Worm (Caenorhabditis elegans) whole organism, young adult: ENCODE data around the gene T16G1.6.

Experiments
- C06A6.2 ChIP-seq: fragments of 200-800 bp; sonication (Bioruptor generic); conservative IDR thresholded peaks from 2 replicates; pipeline ENCODE4 v1.3.6; 2022; ENCODE audit warnings: missing genetic modification characterization, missing compliant biosample characterization
- D2030.7 ChIP-seq: fragments of 200-800 bp; sonication (Bioruptor generic); IDR thresholded peaks from 2 replicates; pipeline ENCODE4 v1.3.6; 2022; ENCODE audit warnings: missing genetic modification reagents, missing genetic modification characterization, missing compliant biosample characterization
- F23B12.7 ChIP-seq: sonication (generic microtip); optimal IDR thresholded peaks from 2 replicates; lab custom pipeline; 2017; ENCODE audit warnings: missing genetic modification characterization, mild to moderate bottlenecking, missing compliant biosample characterization, antibody characterized with exemption, moderate library complexity; ENCODE audit not compliant: insufficient read depth
- F39B2.1 ChIP-seq: fragments of 200-800 bp; sonication (Bioruptor generic); IDR thresholded peaks from 2 replicates; pipeline ENCODE4 v1.3.6; 2022; ENCODE audit warnings: missing genetic modification reagents, missing genetic modification characterization, missing compliant biosample characterization
- F52B5.7 ChIP-seq: sonication (generic microtip); optimal IDR thresholded peaks from 2 replicates; lab custom pipeline; 2016; ENCODE audit warnings: mild to moderate bottlenecking, missing genetic modification characterization, missing compliant biosample characterization
- K11D2.4 ChIP-seq: fragments of 200-800 bp; sonication (Bioruptor generic); IDR thresholded peaks from 2 replicates; pipeline ENCODE4 v1.3.6; 2022; ENCODE audit warnings: missing genetic modification reagents, missing genetic modification characterization, missing compliant biosample characterization
- Y53F4B.3 ChIP-seq: fragments of 200-800 bp; sonication (Bioruptor generic); IDR thresholded peaks from 2 replicates; pipeline ENCODE4 v1.3.6; 2022; ENCODE audit warnings: missing genetic modification reagents, missing genetic modification characterization, missing compliant biosample characterization
- Y56A3A.18 ChIP-seq: fragments of 200-800 bp; sonication (Bioruptor generic); IDR thresholded peaks from 2 replicates; pipeline ENCODE4 v1.3.6; 2022; ENCODE audit warnings: missing genetic modification reagents, missing genetic modification characterization, missing compliant biosample characterization
- Y95B8A.8 ChIP-seq: fragments of 200-800 bp; sonication (Bioruptor generic); IDR thresholded peaks from 2 replicates; pipeline ENCODE4 v1.3.6; 2022; ENCODE audit warnings: missing genetic modification reagents, missing genetic modification characterization, missing compliant biosample characterization
- akir-1 ChIP-seq: fragments of 200-800 bp; sonication (Bioruptor generic); optimal IDR thresholded peaks from 2 replicates; lab custom pipeline; 2018; ENCODE audit warnings: mild to moderate bottlenecking, missing genetic modification characterization, moderate library complexity, missing compliant biosample characterization
- attf-3 ChIP-seq: fragments of 200-800 bp; sonication (Bioruptor generic); conservative IDR thresholded peaks from 2 replicates; pipeline ENCODE4 v1.3.6; 2022; ENCODE audit warnings: missing genetic modification reagents, missing genetic modification characterization, missing compliant biosample characterization
- attf-5 ChIP-seq: fragments of 200-800 bp; sonication (Bioruptor generic); optimal IDR thresholded peaks from 2 replicates; lab custom pipeline; 2018; ENCODE audit warnings: mild to moderate bottlenecking, missing genetic modification characterization, missing compliant biosample characterization
- ceh-27 ChIP-seq: fragments of 200-800 bp; sonication (Bioruptor generic); optimal IDR thresholded peaks from 2 replicates; lab custom pipeline; 2018; ENCODE audit warnings: mild to moderate bottlenecking, missing genetic modification characterization, moderate library complexity, missing compliant biosample characterization
- dox-1 ChIP-seq: fragments of 200-800 bp; sonication (Bioruptor generic); IDR thresholded peaks from 2 replicates; pipeline ENCODE4 v1.3.6; 2022; ENCODE audit warnings: missing genetic modification reagents, missing genetic modification characterization, missing compliant biosample characterization
- dpff-1 ChIP-seq: sonication (generic microtip); optimal IDR thresholded peaks from 2 replicates; lab custom pipeline; 2017; ENCODE audit warnings: mild to moderate bottlenecking, missing genetic modification characterization, missing compliant biosample characterization
- efl-1 ChIP-seq: fragments of 150-350 bp; optimal IDR thresholded peaks from 2 replicates; lab custom pipeline; 2014; ENCODE audit warnings: missing biosample characterization, missing genetic modification reagents, missing genetic modification characterization
- egl-44 ChIP-seq: fragments of 200-800 bp; sonication (Bioruptor generic); IDR thresholded peaks from 2 replicates; pipeline ENCODE4 v1.3.6; 2022; ENCODE audit warnings: missing genetic modification reagents, missing genetic modification characterization, missing compliant biosample characterization
- ekl-4 ChIP-seq: fragments of 200-800 bp; sonication (Bioruptor generic); IDR thresholded peaks from 2 replicates; pipeline ENCODE4 v1.3.6; 2022; ENCODE audit warnings: missing genetic modification reagents, missing genetic modification characterization, missing compliant biosample characterization
- ets-4 ChIP-seq: fragments of 200-800 bp; sonication (Bioruptor generic); optimal IDR thresholded peaks from 2 replicates; lab custom pipeline; 2018; ENCODE audit warnings: mild to moderate bottlenecking, missing genetic modification characterization, missing compliant biosample characterization
- hmg-1.2 ChIP-seq: fragments of 200-800 bp; sonication (Bioruptor generic); IDR thresholded peaks from 2 replicates; pipeline ENCODE4 v1.3.6; 2022; ENCODE audit warnings: missing genetic modification reagents, missing genetic modification characterization, missing compliant biosample characterization
- hrde-1 ChIP-seq: sonication (generic microtip); optimal IDR thresholded peaks from 2 replicates; lab custom pipeline; 2016; ENCODE audit warnings: missing genetic modification characterization, mild to moderate bottlenecking, missing compliant biosample characterization, moderate library complexity, missing genotype, missing genetic modification reagents, borderline replicate concordance
- hsf-1 ChIP-seq: fragments of 200-800 bp; sonication (Bioruptor generic); IDR thresholded peaks from 2 replicates; pipeline ENCODE4 v1.3.6; 2022; ENCODE audit warnings: missing genetic modification reagents, missing genetic modification characterization, missing compliant biosample characterization
- let-607 ChIP-seq, 2 experiments: fragments of 200-800 bp in 1 of 2; sonication (Bioruptor generic) in 1 of 2; sonication (generic microtip) in 1 of 2; optimal IDR thresholded peaks; 2 replicates each; lab custom pipeline; 2016 to 2018; ENCODE audit warnings: mild to moderate bottlenecking in 2 of 2, missing compliant biosample characterization in 2 of 2, missing genetic modification characterization in 2 of 2, moderate library complexity in 2 of 2, missing genotype in 1 of 2
- lin-26 ChIP-seq: fragments of 200-800 bp; sonication (Bioruptor generic); IDR thresholded peaks from 2 replicates; pipeline ENCODE4 v1.3.6; 2022; ENCODE audit warnings: missing genetic modification reagents, missing genetic modification characterization, missing compliant biosample characterization
- lsl-1 ChIP-seq: fragments of 200-800 bp; sonication (Bioruptor generic); optimal IDR thresholded peaks from 2 replicates; lab custom pipeline; 2018; ENCODE audit warnings: mild to moderate bottlenecking, missing genetic modification characterization, moderate library complexity, missing compliant biosample characterization
- mcd-1 ChIP-seq: fragments of 200-800 bp; sonication (Bioruptor generic); IDR thresholded peaks from 2 replicates; pipeline ENCODE4 v1.3.6; 2022; ENCODE audit warnings: missing genetic modification reagents, missing genetic modification characterization, missing compliant biosample characterization
- mel-28 ChIP-seq: sonication (generic microtip); optimal IDR thresholded peaks from 2 replicates; lab custom pipeline; 2016; ENCODE audit warnings: borderline replicate concordance, mild to moderate bottlenecking, missing genetic modification characterization, missing compliant biosample characterization
- nfya-2 ChIP-seq: fragments of 200-800 bp; sonication (Bioruptor generic); IDR thresholded peaks from 2 replicates; pipeline ENCODE4 v1.3.6; 2022; ENCODE audit warnings: missing genetic modification reagents, missing genetic modification characterization, missing compliant biosample characterization
- nfyb-1 ChIP-seq: fragments of 200-800 bp; sonication (Bioruptor generic); IDR thresholded peaks from 2 replicates; pipeline ENCODE4 v1.3.6; 2022; ENCODE audit warnings: missing genetic modification reagents, missing genetic modification characterization, missing compliant biosample characterization
- nhr-120 ChIP-seq: fragments of 200-800 bp; sonication (Bioruptor generic); IDR thresholded peaks from 2 replicates; pipeline ENCODE4 v1.3.6; 2022; ENCODE audit warnings: missing genetic modification characterization, missing compliant biosample characterization
- nhr-80 ChIP-seq: sonication (generic microtip); optimal IDR thresholded peaks from 2 replicates; lab custom pipeline; 2016; ENCODE audit warnings: missing genetic modification characterization, missing compliant biosample characterization
- rcor-1 ChIP-seq: fragments of 200-800 bp; sonication (Bioruptor generic); IDR thresholded peaks from 2 replicates; pipeline ENCODE4 v1.3.6; 2022; ENCODE audit warnings: missing genetic modification reagents, missing genetic modification characterization, missing compliant biosample characterization
- rec-8 ChIP-seq, 2 experiments: sonication (generic microtip); optimal IDR thresholded peaks; 2 replicates each; lab custom pipeline; 2016; ENCODE audit warnings: mild to moderate bottlenecking in 2 of 2, missing genetic modification characterization in 2 of 2, missing genetic modification reagents in 2 of 2, missing genotype in 2 of 2, missing biosample characterization in 1 of 2, missing compliant biosample characterization in 1 of 2, moderate library complexity in 1 of 2
- repo-1 ChIP-seq: sonication (generic microtip); optimal IDR thresholded peaks from 2 replicates; lab custom pipeline; 2017; ENCODE audit warnings: mild to moderate bottlenecking, missing genetic modification characterization, missing compliant biosample characterization
- snpc-4 ChIP-seq, 5 experiments: fragments of 150-350 bp in 1 of 5; sonication (generic microtip) in 4 of 5; optimal IDR thresholded peaks; 2 replicates each; lab custom pipeline; 2014 to 2018; ENCODE audit warnings: missing genetic modification characterization in 5 of 5, missing biosample characterization in 3 of 5, antibody characterized with exemption in 2 of 5, mild to moderate bottlenecking in 2 of 5, missing compliant biosample characterization in 2 of 5, missing genotype in 2 of 5, moderate library complexity in 2 of 5, missing genetic modification reagents in 1 of 5
- tbx-9 ChIP-seq: sonication (generic microtip); optimal IDR thresholded peaks from 2 replicates; lab custom pipeline; 2016; ENCODE audit warnings: borderline replicate concordance, missing genetic modification characterization, inconsistent platforms, missing compliant biosample characterization
- tlf-1 ChIP-seq: fragments of 200-800 bp; sonication (Bioruptor generic); optimal IDR thresholded peaks from 2 replicates; lab custom pipeline; 2018; ENCODE audit warnings: mild to moderate bottlenecking, missing genetic modification characterization, missing compliant biosample characterization
- ztf-28 ChIP-seq: fragments of 200-800 bp; sonication (Bioruptor generic); IDR thresholded peaks from 2 replicates; pipeline ENCODE4 v1.3.6; 2022; ENCODE audit warnings: missing genetic modification reagents, missing genetic modification characterization, missing compliant biosample characterization

The T16G1.6 gene

DNA sequence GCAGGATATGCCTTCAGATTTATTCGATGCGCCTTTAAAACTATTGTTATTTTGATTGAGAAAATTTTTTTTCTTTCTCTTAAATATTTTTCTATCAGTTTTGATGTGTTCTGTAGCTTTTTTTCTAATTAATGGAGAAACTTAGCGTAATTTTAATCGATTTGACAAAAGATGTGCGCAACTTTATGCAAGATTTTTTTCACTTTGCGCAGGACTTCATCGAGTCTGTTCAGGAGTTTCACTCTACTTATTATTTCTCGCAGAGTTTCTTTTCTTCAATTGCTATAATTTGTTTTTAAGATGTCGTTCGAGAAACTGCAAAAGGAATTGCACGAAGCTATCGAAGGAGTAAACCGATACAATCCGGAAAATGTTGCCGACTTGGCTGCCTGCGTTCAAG, 16.7 kb upstream of the T16G1.6 start, which contains the start of gene eif-3.K:
TSS of gene eif-3.K (plus strand) at position 301 of the 400 bp plus-strand sequence.
- no peak for TF ChIP-seq mel-28 (tag; lab: Kevin White, UChicago)
- no peak for TF ChIP-seq nfya-2 (GFP tag; lab: Robert Waterston, UW)

DNA sequence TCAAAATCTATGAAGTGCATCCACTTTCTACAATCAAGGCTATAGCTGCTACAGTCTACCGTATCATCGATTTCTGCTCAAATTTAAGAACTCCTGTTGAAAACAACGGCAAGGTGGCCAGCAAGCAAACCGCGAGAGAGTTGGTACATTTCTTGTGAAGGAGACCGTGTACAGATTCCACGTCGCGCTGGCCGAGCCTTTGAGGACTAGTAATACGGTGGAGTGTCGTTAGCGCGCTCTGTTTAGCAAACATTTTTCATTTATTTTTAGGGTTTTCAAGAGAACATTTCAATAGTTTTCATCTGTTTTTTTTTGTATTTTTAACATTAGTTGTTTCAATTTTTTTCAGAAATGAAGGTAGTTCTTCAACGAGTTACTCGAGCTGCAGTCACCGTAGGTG, 15.3 kb upstream of the T16G1.6 start, which contains the start of gene pqn-68:
TSS of gene pqn-68 (plus strand) at position 350 of the 400 bp plus-strand sequence.
- no peak for TF ChIP-seq nhr-120 (GFP tag; lab: Robert Waterston, UW)
- TF ChIP-seq nfyb-1 (GFP tag; lab: Robert Waterston, UW): 0 out of 2 replicates have a peak, but pooled peaks have one; percentile 22
- no peak for TF ChIP-seq rcor-1 (GFP tag; lab: Robert Waterston, UW)
- TF ChIP-seq let-607 (tag; optimal IDR thresholded peaks at IDR 0.05; lab: Kevin White, UChicago): peak; percentile 61 to 62
- no peak for TF ChIP-seq rec-8 (tag; optimal IDR thresholded peaks at IDR 0.05; lab: Kevin White, UChicago)
- no peak for TF ChIP-seq hsf-1
- TF ChIP-seq attf-3 (GFP tag; lab: Robert Waterston, UW): peak; percentile 91
- no peak for TF ChIP-seq mel-28 (tag; lab: Kevin White, UChicago)
- TF ChIP-seq mcd-1 (GFP tag; lab: Robert Waterston, UW): 0 out of 2 replicates have a peak, but pooled peaks have one; percentile 24
- no peak for TF ChIP-seq F52B5.7 (tag; lab: Kevin White, UChicago)
- no peak for TF ChIP-seq ekl-4 (GFP tag; lab: Robert Waterston, UW)
- TF ChIP-seq, all 124 proteins: peak for 4

DNA sequence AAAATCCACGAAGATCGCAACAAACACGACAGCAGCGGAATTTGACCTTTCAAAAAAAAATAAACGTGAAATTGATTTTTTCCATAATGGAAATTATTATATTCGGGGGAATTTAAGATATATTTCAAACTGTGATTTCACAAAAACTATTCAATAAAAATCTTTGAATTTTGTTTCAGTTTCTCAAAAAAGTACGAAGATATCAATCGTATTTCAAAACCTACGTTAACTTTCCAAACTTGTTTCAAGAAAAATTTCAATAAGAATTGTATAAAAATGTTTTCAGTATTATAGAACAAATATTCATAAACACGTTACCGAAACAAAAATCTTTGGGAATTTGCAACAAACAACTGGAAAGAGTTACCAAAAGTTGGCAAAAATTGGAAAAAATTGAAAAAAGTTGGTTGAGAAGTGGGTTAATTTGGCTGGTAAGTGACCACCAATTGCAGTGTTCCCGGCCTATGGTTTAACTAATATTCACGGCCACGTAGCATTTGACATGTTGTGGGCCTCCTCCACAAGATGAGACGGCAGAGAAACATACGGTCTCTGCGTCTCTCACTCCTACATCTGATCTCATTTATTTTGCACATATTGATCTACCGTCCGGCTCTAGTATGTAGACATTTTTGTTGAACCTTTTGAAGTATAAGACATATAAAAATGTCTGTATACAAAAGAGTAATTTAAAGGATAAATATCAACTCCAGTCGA, 14.0 kb upstream of the T16G1.6 start, which contains the start of the genes T16G1.9 and T16G1.18:
TSS of gene T16G1.9 (minus strand) at position 51 of the 717 bp plus-strand sequence.
TSS of gene T16G1.18 (plus strand) at position 493 of the 717 bp plus-strand sequence.
- TF ChIP-seq lin-26 (GFP tag; lab: Robert Waterston, UW) (no peak), ets-4 (GFP tag; lab: Kevin White, UChicago) (no peak), tlf-1 (GFP tag; lab: Kevin White, UChicago) (no peak), dpff-1 (tag; lab: Kevin White, UChicago) (no peak), let-607 (tag; optimal IDR thresholded peaks at IDR 0.05; lab: Kevin White, UChicago) (peak; percentile 86 to 92), ekl-4 (GFP tag; lab: Robert Waterston, UW) (no peak), ceh-27 (GFP tag; lab: Kevin White, UChicago) (no peak), Y53F4B.3 (GFP tag; lab: Robert Waterston, UW) (no peak), C06A6.2 (GFP tag; lab: Robert Waterston, UW) (no peak), mcd-1 (GFP tag; lab: Robert Waterston, UW) (peak; percentile 35; the same call in 1 of the 2 replicates), snpc-4 (GFP tag; optimal IDR thresholded peaks at IDR 0.05; lab: Kevin White, UChicago) (no peak), snpc-4 (tag; optimal IDR thresholded peaks at IDR 0.05; lab: Kevin White, UChicago) (peak in 1 of 4 experiments; percentile 33), Y95B8A.8 (no peak), efl-1 (GFP tag; lab: Kevin White, UChicago) (peak; percentile 19), F39B2.1 (GFP tag; lab: Robert Waterston, UW) (no peak), egl-44 (GFP tag; lab: Robert Waterston, UW) (no peak), tbx-9 (tag; lab: Kevin White, UChicago) (no peak), D2030.7 (GFP tag; lab: Robert Waterston, UW) (no peak), nhr-80 (tag; lab: Kevin White, UChicago) (peak; percentile 51), F23B12.7 (tag; lab: Kevin White, UChicago) (no peak), dox-1 (GFP tag; lab: Robert Waterston, UW) (peak; percentile 37; the same call in 1 of the 2 replicates), attf-5 (GFP tag; lab: Kevin White, UChicago) (peak; percentile 68), hrde-1 (tag; lab: Kevin White, UChicago) (no peak), akir-1 (GFP tag; lab: Kevin White, UChicago) (no peak), ztf-28 (no peak), attf-3 (GFP tag; lab: Robert Waterston, UW) (peak; percentile 81), lsl-1 (GFP tag; lab: Kevin White, UChicago) (no peak), Y56A3A.18 (GFP tag; lab: Robert Waterston, UW) (no peak), K11D2.4 (GFP tag; lab: Robert Waterston, UW) (no peak), hmg-1.2 (GFP tag; lab: Robert Waterston, UW) (peak; percentile 81; the same call in 1 of the 2 replicates), repo-1 (no peak)
